Worm (Caenorhabditis elegans): ENCODE measurements around the gene cpr-1.

DNA sequence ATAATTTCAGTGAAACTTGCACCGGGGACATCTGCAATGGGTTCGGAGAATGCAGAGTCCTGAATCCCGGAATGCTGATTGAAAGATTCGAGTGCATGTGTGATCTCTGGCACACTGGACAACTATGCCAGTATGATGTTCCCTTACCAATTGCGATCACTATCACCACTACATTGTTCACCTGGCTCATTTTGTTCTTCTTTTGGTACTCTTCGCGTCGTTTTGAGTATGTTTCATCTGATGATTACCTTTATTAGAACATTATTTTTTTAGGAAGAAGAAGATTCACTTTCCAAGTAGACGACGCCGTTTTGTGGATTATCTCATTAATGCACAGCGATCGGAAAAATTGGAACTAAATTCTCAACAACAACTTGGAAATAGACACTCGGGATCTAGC is 31.6 kb upstream of the cpr-1 start:
- TF ChIP-seq alr-1 (tag; optimal IDR thresholded peaks at IDR 0.05) (no peak), ceh-82 (tag; optimal IDR thresholded peaks at IDR 0.05) (no peak)
